Fruit fly (Drosophila melanogaster) whole organism, embryonic: Measurements from ENCODE around the gene nuf.

Experiments
- Atf-2 ChIP-seq: fragments of 200-800 bp; sonication (Bioruptor generic); optimal IDR thresholded peaks from 2 replicates; lab custom pipeline; 2016; ENCODE audit warnings: missing biosample characterization, missing genetic modification characterization
- CG13287 ChIP-seq: fragments of 200-800 bp; sonication (Bioruptor generic); IDR thresholded peaks from 2 replicates; pipeline ENCODE4 v1.3.6; 2022; ENCODE audit warnings: missing biosample characterization, missing genetic modification characterization; ENCODE audit not compliant: partially characterized antibody
- CG14050 ChIP-seq: fragments of 200-800 bp; sonication (Bioruptor generic); IDR thresholded peaks from 3 replicates; pipeline ENCODE4 v1.3.6; 2022; ENCODE audit warnings: missing biosample characterization, missing genetic modification characterization
- CG14965 ChIP-seq: fragments of 200-800 bp; sonication (Bioruptor generic); optimal IDR thresholded peaks from 2 replicates; lab custom pipeline; 2016; ENCODE audit warnings: missing biosample characterization, missing genetic modification characterization, borderline replicate concordance
- CG1602 ChIP-seq: fragments of 200-800 bp; sonication (Bioruptor generic); optimal IDR thresholded peaks from 3 replicates; lab custom pipeline; 2016; ENCODE audit warnings: missing biosample characterization, missing genetic modification characterization
- CG17186 ChIP-seq: fragments of 200-800 bp; sonication (Bioruptor generic); optimal IDR thresholded peaks from 3 replicates; lab custom pipeline; 2017; ENCODE audit warnings: missing biosample characterization, missing genetic modification reagents, missing genetic modification characterization
- CG2889 ChIP-seq: fragments of 200-800 bp; sonication (Bioruptor generic); IDR thresholded peaks from 3 replicates; pipeline ENCODE4 v1.3.6; 2022; ENCODE audit warnings: missing biosample characterization, missing genetic modification characterization
- CG30403 ChIP-seq: fragments of 200-800 bp; sonication (Bioruptor generic); optimal IDR thresholded peaks from 3 replicates; lab custom pipeline; 2016; ENCODE audit warnings: missing biosample characterization, missing genetic modification characterization
- CG30431 ChIP-seq: fragments of 200-800 bp; sonication (Bioruptor generic); optimal IDR thresholded peaks from 2 replicates; lab custom pipeline; 2017; ENCODE audit warnings: missing biosample characterization, missing genetic modification characterization
- CG32772 ChIP-seq: fragments of 200-800 bp; sonication (Bioruptor generic); IDR thresholded peaks from 2 replicates; pipeline ENCODE4 v1.3.6; 2022; ENCODE audit warnings: missing biosample characterization, missing genetic modification characterization
- CG4360 ChIP-seq: fragments of 200-800 bp; sonication (Bioruptor generic); IDR thresholded peaks from 2 replicates; pipeline ENCODE4 v1.3.6; 2022; ENCODE audit warnings: missing biosample characterization, missing genetic modification characterization
- CG43689 ChIP-seq: fragments of 200-800 bp; sonication (Bioruptor generic); IDR thresholded peaks from 2 replicates; pipeline ENCODE4 v1.3.6; 2022; ENCODE audit warnings: missing biosample characterization, missing genetic modification characterization
- CG4707 ChIP-seq: fragments of 200-800 bp; sonication (Bioruptor generic); optimal IDR thresholded peaks from 2 replicates; lab custom pipeline; 2018; ENCODE audit warnings: missing biosample characterization, mild to moderate bottlenecking, missing genetic modification characterization, moderate library complexity
- CG4820 ChIP-seq: fragments of 200-800 bp; sonication (Bioruptor generic); optimal IDR thresholded peaks from 3 replicates; lab custom pipeline; 2016; ENCODE audit warnings: missing biosample characterization, missing genetic modification characterization
- CG5180 ChIP-seq: fragments of 200-800 bp; sonication (Bioruptor generic); optimal IDR thresholded peaks from 3 replicates; lab custom pipeline; 2017; ENCODE audit warnings: missing biosample characterization, missing genetic modification characterization, mild to moderate bottlenecking, moderate library complexity, missing genetic modification reagents
- CG6254 ChIP-seq: fragments of 200-800 bp; sonication (Bioruptor generic); optimal IDR thresholded peaks from 3 replicates; lab custom pipeline; 2017; ENCODE audit warnings: mild to moderate bottlenecking, missing biosample characterization, missing genetic modification reagents, missing genetic modification characterization
- CG6791 ChIP-seq: fragments of 200-800 bp; sonication (Bioruptor generic); IDR thresholded peaks from 3 replicates; pipeline ENCODE4 v1.3.6; 2022; ENCODE audit warnings: missing biosample characterization, missing genetic modification characterization; ENCODE audit not compliant: partially characterized antibody
- CG7963 ChIP-seq: fragments of 200-800 bp; sonication (Bioruptor generic); IDR thresholded peaks from 3 replicates; pipeline ENCODE4 v1.3.6; 2022; ENCODE audit warnings: missing biosample characterization, missing genetic modification characterization; ENCODE audit not compliant: partially characterized antibody
- CG9437 ChIP-seq: fragments of 200-800 bp; sonication (Bioruptor generic); optimal IDR thresholded peaks from 2 replicates; lab custom pipeline; 2018; ENCODE audit warnings: missing biosample characterization, mild to moderate bottlenecking, missing genetic modification characterization
- CG9727 ChIP-seq: fragments of 200-800 bp; sonication (Bioruptor generic); optimal IDR thresholded peaks from 3 replicates; lab custom pipeline; 2017; ENCODE audit warnings: missing biosample characterization, mild to moderate bottlenecking, missing genetic modification characterization
- Dip3 ChIP-seq: fragments of 200-800 bp; sonication (Bioruptor generic); optimal IDR thresholded peaks from 3 replicates; lab custom pipeline; 2016; ENCODE audit warnings: missing biosample characterization, missing genetic modification characterization
- Doc2 ChIP-seq: fragments of 200-800 bp; sonication (Bioruptor generic); IDR thresholded peaks from 2 replicates; pipeline ENCODE4 v1.3.6; 2022; ENCODE audit warnings: missing biosample characterization, missing genetic modification characterization
- Dp ChIP-seq: fragments of 200-800 bp; sonication (Bioruptor generic); optimal IDR thresholded peaks from 2 replicates; lab custom pipeline; 2018; ENCODE audit warnings: missing biosample characterization, mild to moderate bottlenecking, missing genetic modification characterization, moderate library complexity
- HHEX ChIP-seq: fragments of 200-800 bp; sonication (Bioruptor generic); optimal IDR thresholded peaks from 3 replicates; lab custom pipeline; 2017; ENCODE audit warnings: missing biosample characterization, mild to moderate bottlenecking, missing genetic modification characterization, missing genetic modification reagents
- Hmx ChIP-seq: fragments of 200-800 bp; sonication (Bioruptor generic); optimal IDR thresholded peaks from 2 replicates; lab custom pipeline; 2016; ENCODE audit warnings: missing biosample characterization, missing genetic modification characterization
- Kr ChIP-seq: fragments of 200-800 bp; sonication (Bioruptor generic); optimal IDR thresholded peaks from 2 replicates; lab custom pipeline; 2017; ENCODE audit warnings: missing biosample characterization, mild to moderate bottlenecking, missing genetic modification characterization
- Mad ChIP-seq: fragments of 200-800 bp; sonication (Bioruptor generic); optimal IDR thresholded peaks from 2 replicates; lab custom pipeline; 2016; ENCODE audit warnings: missing biosample characterization, missing genetic modification characterization
- Med ChIP-seq: fragments of 200-800 bp; sonication (Bioruptor generic); peaks from one replicate; lab custom pipeline; 2016; ENCODE audit warnings: missing biosample characterization, missing genetic modification characterization, mild to moderate bottlenecking, inconsistent platforms, moderate library complexity
- Meics ChIP-seq: fragments of 200-800 bp; sonication (Bioruptor generic); optimal IDR thresholded peaks from 2 replicates; lab custom pipeline; 2017; ENCODE audit warnings: missing biosample characterization, mild to moderate bottlenecking, missing genetic modification characterization
- NK7.1 ChIP-seq: fragments of 200-800 bp; sonication (Bioruptor generic); optimal IDR thresholded peaks from 3 replicates; lab custom pipeline; 2016; ENCODE audit warnings: missing biosample characterization, missing genetic modification characterization
- Optix ChIP-seq: fragments of 200-800 bp; sonication (Bioruptor generic); IDR thresholded peaks from 3 replicates; pipeline ENCODE4 v1.3.6; 2022; ENCODE audit warnings: missing biosample characterization, missing genetic modification characterization
- Tbp ChIP-seq: fragments of >200 bp; optimal IDR thresholded peaks from 2 replicates; lab custom pipeline; 2018; ENCODE audit warnings: missing biosample characterization, missing genetic modification characterization
- Trl ChIP-seq, 3 experiments: fragments of >200 bp in 2 of 3; fragments of 200-800 bp in 1 of 3; sonication (Bioruptor generic) in 1 of 3; optimal IDR thresholded peaks; 2 replicates in 1 of 3; 3 replicates in 2 of 3; lab custom pipeline; 2016 to 2017; ENCODE audit warnings: missing biosample characterization in 1 of 3, missing genetic modification characterization in 1 of 3
- amos ChIP-seq: fragments of 200-800 bp; sonication (Bioruptor generic); IDR thresholded peaks from 2 replicates; pipeline ENCODE4 v1.3.6; 2022; ENCODE audit warnings: missing biosample characterization, missing genetic modification characterization; ENCODE audit not compliant: partially characterized antibody
- ap ChIP-seq: fragments of 200-800 bp; sonication (Bioruptor generic); IDR thresholded peaks from 2 replicates; pipeline ENCODE4 v1.3.6; 2022; ENCODE audit warnings: missing biosample characterization, missing genetic modification characterization
- ash1 ChIP-seq: fragments of 200-800 bp; sonication (Bioruptor generic); optimal IDR thresholded peaks from 2 replicates; lab custom pipeline; 2018; ENCODE audit warnings: missing biosample characterization, mild to moderate bottlenecking, missing genetic modification characterization
- bbx ChIP-seq: fragments of 200-800 bp; sonication (Bioruptor generic); IDR thresholded peaks from 2 replicates; pipeline ENCODE4 v1.3.6; 2022; ENCODE audit warnings: missing biosample characterization, missing genetic modification characterization; ENCODE audit not compliant: partially characterized antibody
- chif ChIP-seq, 2 experiments: fragments of 200-800 bp; sonication (Bioruptor generic); optimal IDR thresholded peaks; 3 replicates each; lab custom pipeline; 2016; ENCODE audit warnings: missing biosample characterization in 2 of 2, missing genetic modification characterization in 2 of 2
- da ChIP-seq: fragments of 200-800 bp; sonication (Bioruptor generic); optimal IDR thresholded peaks from 2 replicates; lab custom pipeline; 2016; ENCODE audit warnings: missing biosample characterization, missing genetic modification characterization
- dati ChIP-seq: fragments of 200-800 bp; sonication (Bioruptor generic); IDR thresholded peaks from 2 replicates; pipeline ENCODE4 v1.3.6; 2022; ENCODE audit warnings: missing biosample characterization, missing genetic modification characterization
- fd3F ChIP-seq: fragments of 200-800 bp; sonication (Bioruptor generic); optimal IDR thresholded peaks from 2 replicates; lab custom pipeline; 2018; ENCODE audit warnings: missing biosample characterization, mild to moderate bottlenecking, missing genetic modification characterization, moderate library complexity
- fd64A ChIP-seq: fragments of 200-800 bp; sonication (Bioruptor generic); optimal IDR thresholded peaks from 3 replicates; lab custom pipeline; 2018; ENCODE audit warnings: missing biosample characterization, mild to moderate bottlenecking, missing genetic modification characterization
- gem ChIP-seq: fragments of 200-800 bp; sonication (Bioruptor generic); optimal IDR thresholded peaks from 2 replicates; lab custom pipeline; 2019; ENCODE audit warnings: missing biosample characterization, mild to moderate bottlenecking, missing genetic modification characterization, moderate library complexity
- ham ChIP-seq: fragments of 200-800 bp; sonication (Bioruptor generic); IDR thresholded peaks from 2 replicates; pipeline ENCODE4 v1.3.6; 2022; ENCODE audit warnings: missing biosample characterization, missing genetic modification characterization
- klu ChIP-seq: fragments of 200-800 bp; sonication (Bioruptor generic); IDR thresholded peaks from 2 replicates; pipeline ENCODE4 v1.3.6; 2022; ENCODE audit warnings: missing biosample characterization, missing genetic modification characterization
- luna ChIP-seq: fragments of 200-800 bp; sonication (Bioruptor generic); optimal IDR thresholded peaks from 2 replicates; lab custom pipeline; 2016; ENCODE audit warnings: missing biosample characterization, missing genetic modification characterization
- pfk ChIP-seq: fragments of 200-800 bp; sonication (Bioruptor generic); optimal IDR thresholded peaks from 2 replicates; lab custom pipeline; 2018; ENCODE audit warnings: missing biosample characterization, mild to moderate bottlenecking, missing genetic modification characterization, moderate library complexity
- psq ChIP-seq: fragments of 200-800 bp; sonication (Bioruptor generic); optimal IDR thresholded peaks from 2 replicates; lab custom pipeline; 2017; ENCODE audit warnings: missing biosample characterization, missing genetic modification characterization
- shn ChIP-seq: fragments of 200-800 bp; sonication (Bioruptor generic); optimal IDR thresholded peaks from 3 replicates; lab custom pipeline; 2016; ENCODE audit warnings: missing biosample characterization, missing genetic modification characterization
- sna ChIP-seq: fragments of 200-800 bp; sonication (Bioruptor generic); IDR thresholded peaks from 2 replicates; pipeline ENCODE4 v1.3.6; 2022; ENCODE audit warnings: missing biosample characterization, missing genetic modification characterization; ENCODE audit not compliant: partially characterized antibody
- tna ChIP-seq: fragments of 200-800 bp; sonication (Bioruptor generic); IDR thresholded peaks from 2 replicates; pipeline ENCODE4 v1.3.6; 2022; ENCODE audit warnings: missing biosample characterization, missing genetic modification characterization; ENCODE audit not compliant: partially characterized antibody

Gene nuf

DNA sequence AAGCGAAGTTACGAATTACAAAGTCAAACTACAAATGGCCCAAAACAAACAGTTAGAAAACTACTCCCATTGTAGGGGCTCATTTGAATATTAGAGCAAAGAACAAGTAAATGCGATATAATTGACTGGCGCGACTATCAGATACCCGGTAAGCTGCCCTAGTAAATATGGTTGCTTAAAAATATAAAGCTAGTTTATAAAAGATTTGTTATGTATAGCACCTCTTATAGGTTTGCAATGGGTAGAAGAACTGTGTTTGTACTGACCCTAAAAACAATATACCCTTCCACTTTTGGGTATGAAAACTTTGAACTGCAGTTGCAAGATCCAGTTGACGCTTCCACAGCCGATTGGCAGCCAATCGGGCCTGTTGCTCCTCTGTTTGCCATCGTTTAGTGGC is 24.4 kb upstream of the nuf start (continued):
- TF ChIP-seq gem (tag; lab: Kevin White, UChicago) (peak; percentile 57), Hmx (GFP tag; lab: Kevin White, UChicago) (no peak), CG4707 (GFP tag; lab: Kevin White, UChicago) (no peak), Atf-2 (GFP tag; lab: Kevin White, UChicago) (no peak), CG4820 (GFP tag; lab: Kevin White, UChicago) (peak; percentile 29), CG43689 (GFP tag; lab: Robert Waterston, UW) (no peak), CG13287 (no peak), ap (GFP tag; lab: Robert Waterston, UW) (no peak), fd64A (GFP tag; lab: Kevin White, UChicago) (no peak), Tbp (GFP tag; lab: Kevin White, UChicago) (no peak), CG4360 (no peak), CG6791 (no peak), Optix (no peak; the same call in 2 of the 3 replicates), CG32772 (GFP tag; lab: Robert Waterston, UW) (peak; percentile 25; the same call in 1 of the 2 replicates), CG7963 (GFP tag; lab: Robert Waterston, UW) (no peak), ash1 (no peak), Kr (GFP tag; lab: Kevin White, UChicago) (no peak), luna (no peak), CG17186 (no peak), chif (GFP tag; optimal IDR thresholded peaks at IDR 0.05; lab: Kevin White, UChicago) (peak in 1 of 2 experiments; percentile 70), Trl (optimal IDR thresholded peaks at IDR 0.05; lab: Kevin White, UChicago) (no peak), Trl (GFP tag; optimal IDR thresholded peaks at IDR 0.05; lab: Kevin White, UChicago) (no peak), Dp (GFP tag; lab: Kevin White, UChicago) (no peak), shn (no peak), CG1602 (GFP tag; lab: Kevin White, UChicago) (peak; percentile 37), Doc2 (GFP tag; lab: Robert Waterston, UW) (no peak), amos (GFP tag; lab: Robert Waterston, UW) (no peak), psq (GFP tag; lab: Kevin White, UChicago) (no peak), CG30431 (GFP tag; lab: Kevin White, UChicago) (peak; percentile 12), sna (GFP tag; lab: Robert Waterston, UW) (no peak), Dip3 (GFP tag; lab: Kevin White, UChicago) (no peak), bbx (GFP tag; lab: Robert Waterston, UW) (no peak), CG30403 (no peak), CG14965 (no peak), ham (no peak), CG14050 (GFP tag; lab: Robert Waterston, UW) (no peak), Mad (GFP tag; lab: Kevin White, UChicago) (peak; percentile 9), dati (GFP tag; lab: Robert Waterston, UW) (no peak), CG9437 (GFP tag; lab: Kevin White, UChicago) (no peak), tna (no peak), CG9727 (GFP tag; lab: Kevin White, UChicago) (peak; percentile 15), Med (GFP tag; lab: Kevin White, UChicago) (peak; percentile 84), CG5180 (GFP tag; lab: Kevin White, UChicago) (no peak), CG2889 (GFP tag; lab: Robert Waterston, UW) (no peak), fd3F (no peak), NK7.1 (GFP tag; lab: Kevin White, UChicago) (no peak), CG6254 (GFP tag; lab: Kevin White, UChicago) (no peak), klu (GFP tag; lab: Robert Waterston, UW) (no peak), Meics (GFP tag; lab: Kevin White, UChicago) (no peak), pfk (GFP tag; lab: Kevin White, UChicago) (no peak), HHEX (GFP tag; lab: Kevin White, UChicago) (no peak), da (GFP tag; lab: Kevin White, UChicago) (no peak)
